Worm (Caenorhabditis elegans): ENCODE measurements around the gene fbxc-33.

DNA sequence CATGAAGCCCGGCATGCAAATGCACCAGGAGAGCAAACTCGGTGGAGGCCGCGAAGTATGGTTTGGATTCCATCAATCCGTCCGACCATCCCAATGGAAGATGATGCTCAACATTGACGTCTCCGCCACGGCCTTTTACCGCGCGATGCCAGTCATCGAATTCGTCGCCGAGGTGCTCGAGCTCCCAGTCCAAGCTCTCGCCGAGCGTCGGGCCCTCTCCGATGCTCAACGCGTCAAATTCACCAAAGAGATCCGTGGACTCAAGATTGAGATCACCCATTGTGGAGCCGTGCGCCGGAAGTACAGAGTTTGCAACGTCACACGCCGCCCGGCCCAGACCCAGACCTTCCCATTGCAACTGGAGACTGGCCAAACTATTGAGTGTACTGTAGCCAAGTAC, 37.7 kb upstream of the fbxc-33 start:
- TF ChIP-seq nhr-11 (tag; optimal IDR thresholded peaks at IDR 0.05), result no peak
- no peak for TF ChIP-seq ZK546.5 (tag; optimal IDR thresholded peaks at IDR 0.05)
- TF ChIP-seq nhr-237 (tag; optimal IDR thresholded peaks at IDR 0.05), result no peak
- no peak for TF ChIP-seq unc-39 (tag; optimal IDR thresholded peaks at IDR 0.05)
- TF ChIP-seq unc-62 (GFP tag; optimal IDR thresholded peaks at IDR 0.05), result no peak
